Worm (Caenorhabditis elegans): Measurements from ENCODE around the gene flcn-1.

The flcn-1 gene

DNA sequence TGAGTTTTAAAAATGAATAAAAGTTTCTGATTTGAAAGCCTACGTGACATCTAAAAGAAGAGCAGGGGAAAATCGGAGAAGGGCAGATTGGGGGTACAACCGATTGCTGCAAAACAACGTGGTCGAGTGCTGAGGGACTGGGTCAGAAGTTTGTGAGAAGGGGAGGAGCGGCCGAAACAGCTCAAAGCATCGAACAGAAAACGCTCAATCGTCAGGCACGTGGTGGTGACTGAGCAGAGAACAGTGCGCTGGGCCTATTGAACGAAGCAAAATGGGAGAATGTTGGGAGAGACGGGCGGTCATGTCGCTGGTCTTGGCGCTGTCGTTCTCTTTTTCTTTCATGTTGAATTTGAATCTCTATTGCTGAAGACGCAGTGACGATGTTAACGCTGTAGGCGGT lies 37.4 kb upstream of the flcn-1 start:
- peak; percentile 68 for TF ChIP-seq nhr-43 (tag; optimal IDR thresholded peaks at IDR 0.05; ENCODE audit: poor library complexity, severe bottlenecking)
- no peak for TF ChIP-seq egl-27 (tag; optimal IDR thresholded peaks at IDR 0.05)
- TF ChIP-seq ZK546.5 (tag; optimal IDR thresholded peaks at IDR 0.05), result no peak
- no peak for TF ChIP-seq nhr-67 (tag; optimal IDR thresholded peaks at IDR 0.05)
- no peak for TF ChIP-seq eor-1 (tag; optimal IDR thresholded peaks at IDR 0.05)
- TF ChIP-seq nhr-28 (tag; optimal IDR thresholded peaks at IDR 0.05), result no peak
- no peak for TF ChIP-seq nhr-12 (tag; optimal IDR thresholded peaks at IDR 0.05)
- TF ChIP-seq hmg-11 (tag; optimal IDR thresholded peaks at IDR 0.05), result peak; percentile 35
- TF ChIP-seq aly-2 (tag; optimal IDR thresholded peaks at IDR 0.05), result no peak
- TF ChIP-seq R02D3.7 (tag; optimal IDR thresholded peaks at IDR 0.05), result peak; percentile 14
- no peak for TF ChIP-seq fos-1 (tag; optimal IDR thresholded peaks at IDR 0.05)
- TF ChIP-seq elt-3 (tag; optimal IDR thresholded peaks at IDR 0.05), result peak in 1 of 3 experiments; percentile 33
- TF ChIP-seq pqm-1 (tag; optimal IDR thresholded peaks at IDR 0.05), result peak; percentile 72
- no peak for TF ChIP-seq ztf-4 (tag; optimal IDR thresholded peaks at IDR 0.05)
- TF ChIP-seq pha-4 (tag; optimal IDR thresholded peaks at IDR 0.05), result peak; percentile 81
- no peak for TF ChIP-seq nhr-77 (tag; optimal IDR thresholded peaks at IDR 0.05)
- no peak for TF ChIP-seq ztf-11 (tag; optimal IDR thresholded peaks at IDR 0.05)
- no peak for TF ChIP-seq daf-12 (tag; optimal IDR thresholded peaks at IDR 0.05)
- TF ChIP-seq nhr-11 (tag; optimal IDR thresholded peaks at IDR 0.05), result no peak
- no peak for TF ChIP-seq nhr-237 (tag; optimal IDR thresholded peaks at IDR 0.05)
- TF ChIP-seq lsy-12 (tag; optimal IDR thresholded peaks at IDR 0.05), result peak; percentile 42
- peak; percentile 67 for TF ChIP-seq elt-2 (tag; optimal IDR thresholded peaks at IDR 0.05)
- no peak for TF ChIP-seq fkh-2 (tag; optimal IDR thresholded peaks at IDR 0.05)
- peak; percentile 82 for TF ChIP-seq mdl-1 (tag; optimal IDR thresholded peaks at IDR 0.05)
- TF ChIP-seq elt-1 (tag; optimal IDR thresholded peaks at IDR 0.05), result no peak
- TF ChIP-seq nhr-25 (tag; optimal IDR thresholded peaks at IDR 0.05), result no peak
- TF ChIP-seq unc-62 (GFP tag; optimal IDR thresholded peaks at IDR 0.05), result no peak
- no peak for TF ChIP-seq ceh-28 (tag; optimal IDR thresholded peaks at IDR 0.05)
- peak; percentile 66 for TF ChIP-seq nfya-1 (tag; optimal IDR thresholded peaks at IDR 0.05; ENCODE audit: insufficient read depth)
- no peak for TF ChIP-seq fkh-10 (GFP tag; optimal IDR thresholded peaks at IDR 0.05)
- no peak for TF ChIP-seq ceh-82 (tag; optimal IDR thresholded peaks at IDR 0.05)
- TF ChIP-seq lin-15B (tag; optimal IDR thresholded peaks at IDR 0.05), result peak; percentile 38
- TF ChIP-seq ama-1 (optimal IDR thresholded peaks at IDR 0.05), result peak; percentile 97
- peak; percentile 52 for TF ChIP-seq jun-1 (tag; optimal IDR thresholded peaks at IDR 0.05)
- TF ChIP-seq nhr-23 (tag; optimal IDR thresholded peaks at IDR 0.05), result peak; percentile 51
- TF ChIP-seq mml-1 (tag; optimal IDR thresholded peaks at IDR 0.05), result no peak
- no peak for TF ChIP-seq skn-1 (tag; optimal IDR thresholded peaks at IDR 0.05)
- peak; percentile 13 for TF ChIP-seq tbx-2 (tag; optimal IDR thresholded peaks at IDR 0.05)
- TF ChIP-seq lin-39 (tag; optimal IDR thresholded peaks at IDR 0.05), result peak; percentile 89
- TF ChIP-seq ceh-16 (tag; optimal IDR thresholded peaks at IDR 0.05), result no peak
- TF ChIP-seq zag-1 (tag; optimal IDR thresholded peaks at IDR 0.05), result no peak
- TF ChIP-seq unc-39 (tag; optimal IDR thresholded peaks at IDR 0.05), result no peak
- no peak for TF ChIP-seq ceh-9 (tag; optimal IDR thresholded peaks at IDR 0.05)
- TF ChIP-seq egl-5 (tag; optimal IDR thresholded peaks at IDR 0.05), result no peak
- TF ChIP-seq sea-2 (GFP tag; optimal IDR thresholded peaks at IDR 0.05), result no peak
- peak; percentile 33 for TF ChIP-seq snpc-4 (tag; optimal IDR thresholded peaks at IDR 0.05)
- no peak for TF ChIP-seq nhr-76 (tag; optimal IDR thresholded peaks at IDR 0.05)

ce11 chrII:6891838-6892237 lies 36.7 kb upstream of the flcn-1 start:
- peak; percentile 50 for TF ChIP-seq elt-2 (tag; optimal IDR thresholded peaks at IDR 0.05)
- TF ChIP-seq ama-1 (optimal IDR thresholded peaks at IDR 0.05), result peak; percentile 63
- peak; percentile 39 for TF ChIP-seq nhr-25 (tag; optimal IDR thresholded peaks at IDR 0.05)
- TF ChIP-seq nhr-11 (tag; optimal IDR thresholded peaks at IDR 0.05), result no peak
- TF ChIP-seq fkh-10 (GFP tag; optimal IDR thresholded peaks at IDR 0.05), result no peak
- no peak for TF ChIP-seq nhr-76 (tag; optimal IDR thresholded peaks at IDR 0.05)
- no peak for TF ChIP-seq ztf-11 (tag; optimal IDR thresholded peaks at IDR 0.05)
- TF ChIP-seq fkh-2 (tag; optimal IDR thresholded peaks at IDR 0.05), result no peak
- TF ChIP-seq lsy-12 (tag; optimal IDR thresholded peaks at IDR 0.05), result peak; percentile 64
- peak; percentile 77 for TF ChIP-seq pqm-1 (tag; optimal IDR thresholded peaks at IDR 0.05)
- TF ChIP-seq ceh-16 (tag; optimal IDR thresholded peaks at IDR 0.05), result no peak
- peak; percentile 50 for TF ChIP-seq pha-4 (tag; optimal IDR thresholded peaks at IDR 0.05)
- peak; percentile 46 for TF ChIP-seq nfya-1 (tag; optimal IDR thresholded peaks at IDR 0.05; ENCODE audit: insufficient read depth)
- TF ChIP-seq lin-39 (tag; optimal IDR thresholded peaks at IDR 0.05), result peak; percentile 41
- TF ChIP-seq lin-15B (tag; optimal IDR thresholded peaks at IDR 0.05), result no peak
- no peak for TF ChIP-seq eor-1 (tag; optimal IDR thresholded peaks at IDR 0.05)
- TF ChIP-seq nhr-43 (tag; optimal IDR thresholded peaks at IDR 0.05; ENCODE audit: poor library complexity, severe bottlenecking), result peak; percentile 85
- TF ChIP-seq nhr-237 (tag; optimal IDR thresholded peaks at IDR 0.05), result no peak
- peak; percentile 60 for TF ChIP-seq nhr-23 (tag; optimal IDR thresholded peaks at IDR 0.05)
- TF ChIP-seq ceh-28 (tag; optimal IDR thresholded peaks at IDR 0.05), result no peak
- peak; percentile 86 for TF ChIP-seq jun-1 (tag; optimal IDR thresholded peaks at IDR 0.05)

All from whole organism, L3 larva.